Worm (Caenorhabditis elegans): Measurements from ENCODE around the gene Y82E9BL.18.

The Y82E9BL.18 gene

ce11 chrIII:1331894-1332293 is 5.3 kb downstream of the Y82E9BL.18 start, which contains the start of gene Y82E9BL.19 (continued):
- peak; percentile 51 for TF ChIP-seq dmd-6 (GFP tag; IDR thresholded peaks at IDR 0.05)
- TF ChIP-seq mes-2 (tag; optimal IDR thresholded peaks at IDR 0.05; ENCODE audit: poor library complexity, severe bottlenecking) = no peak
- TF ChIP-seq pha-4 (GFP tag; IDR thresholded peaks at IDR 0.05) = no peak
- TF ChIP-seq pha-4 (tag; optimal IDR thresholded peaks at IDR 0.05) = no peak
- no peak for TF ChIP-seq lsy-2 (tag; optimal IDR thresholded peaks at IDR 0.05)
- TF ChIP-seq egl-27 (tag; optimal IDR thresholded peaks at IDR 0.05) = no peak
- no peak for TF ChIP-seq spr-1 (tag; optimal IDR thresholded peaks at IDR 0.05)
- no peak for TF ChIP-seq set-16 (GFP tag; IDR thresholded peaks at IDR 0.05)
- TF ChIP-seq pqm-1 (tag; optimal IDR thresholded peaks at IDR 0.05) = peak; percentile 13
- TF ChIP-seq mxl-2 (GFP tag; conservative IDR thresholded peaks at IDR 0.05) = no peak
- TF ChIP-seq mxl-3 (GFP tag; optimal IDR thresholded peaks at IDR 0.05) = no peak

DNA sequence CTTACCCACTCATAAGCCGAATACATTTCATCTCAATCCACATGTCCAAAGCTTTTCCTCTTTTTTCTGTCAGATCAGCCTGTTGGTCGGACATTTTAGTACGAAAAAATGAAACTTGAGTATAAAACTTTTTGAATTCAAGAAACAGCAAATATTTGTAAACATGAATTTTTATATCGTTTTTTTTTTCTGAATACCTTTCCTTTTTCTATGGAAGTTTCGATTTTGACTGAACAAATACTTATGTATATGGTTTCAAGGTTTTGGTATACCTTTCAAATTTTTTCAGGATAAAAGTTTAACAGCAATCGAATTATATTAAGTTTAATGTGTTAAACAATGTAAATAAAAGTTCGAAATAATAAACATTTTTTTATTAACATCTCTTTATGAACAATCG is 13.7 kb downstream of the Y82E9BL.18 start, which contains the start of gene fbxa-5:
TSS of gene fbxa-5 (minus strand) at position 101 of the 400 bp plus-strand sequence.
- TF ChIP-seq ceh-28 (tag; optimal IDR thresholded peaks at IDR 0.05) = no peak
- no peak for TF ChIP-seq fkh-10 (GFP tag; optimal IDR thresholded peaks at IDR 0.05)
- no peak for TF ChIP-seq gei-8 (GFP tag; optimal IDR thresholded peaks at IDR 0.05)
- no peak for TF ChIP-seq nhr-10 (tag; optimal IDR thresholded peaks at IDR 0.05)
- no peak for TF ChIP-seq lir-3 (tag; optimal IDR thresholded peaks at IDR 0.05)
- no peak for TF ChIP-seq ceh-62 (tag; optimal IDR thresholded peaks at IDR 0.05)
- no peak for TF ChIP-seq mes-2 (tag; optimal IDR thresholded peaks at IDR 0.05; ENCODE audit: poor library complexity, severe bottlenecking)
- TF ChIP-seq pqm-1 (tag; optimal IDR thresholded peaks at IDR 0.05) = no peak
- no peak for TF ChIP-seq duxl-1 (tag; optimal IDR thresholded peaks at IDR 0.05; ENCODE audit: poor library complexity)
- TF ChIP-seq daf-12 (tag; optimal IDR thresholded peaks at IDR 0.05) = no peak
- no peak for TF ChIP-seq rbr-2 (tag; optimal IDR thresholded peaks at IDR 0.05)
- no peak for TF ChIP-seq nhr-25 (tag; optimal IDR thresholded peaks at IDR 0.05; ENCODE audit: borderline replicate concordance, insufficient read depth)
- no peak for TF ChIP-seq nhr-28 (tag; optimal IDR thresholded peaks at IDR 0.05)
- TF ChIP-seq snpc-4 (tag; optimal IDR thresholded peaks at IDR 0.05) = no peak
- no peak for TF ChIP-seq Y75B8A.6 (GFP tag; IDR thresholded peaks at IDR 0.05)
- no peak for TF ChIP-seq nhr-48 (tag; optimal IDR thresholded peaks at IDR 0.05)

ce11 chrIII:1342488-1342887 is 15.9 kb downstream of the Y82E9BL.18 start, which contains the start of gene fbxa-26:
Gene fbxa-26, minus strand, starts transcription at chrIII:1342522.
- TF ChIP-seq nhr-28 (tag; optimal IDR thresholded peaks at IDR 0.05) = peak; percentile 35
- no peak for TF ChIP-seq gei-8 (GFP tag; optimal IDR thresholded peaks at IDR 0.05)
- TF ChIP-seq nhr-77 (tag; optimal IDR thresholded peaks at IDR 0.05) = peak; percentile 23
- TF ChIP-seq unc-39 (tag; optimal IDR thresholded peaks at IDR 0.05) = no peak
- no peak for TF ChIP-seq daf-16 (GFP tag; optimal IDR thresholded peaks at IDR 0.05)
- TF ChIP-seq daf-16 (tag; optimal IDR thresholded peaks at IDR 0.05) = peak; percentile 94
- peak; percentile 44 for TF ChIP-seq dve-1 (tag; optimal IDR thresholded peaks at IDR 0.05; ENCODE audit: insufficient read depth)
- no peak for TF ChIP-seq spr-3 (GFP tag; optimal IDR thresholded peaks at IDR 0.05)
- TF ChIP-seq pqm-1 (tag; optimal IDR thresholded peaks at IDR 0.05) = peak; percentile 55

DNA sequence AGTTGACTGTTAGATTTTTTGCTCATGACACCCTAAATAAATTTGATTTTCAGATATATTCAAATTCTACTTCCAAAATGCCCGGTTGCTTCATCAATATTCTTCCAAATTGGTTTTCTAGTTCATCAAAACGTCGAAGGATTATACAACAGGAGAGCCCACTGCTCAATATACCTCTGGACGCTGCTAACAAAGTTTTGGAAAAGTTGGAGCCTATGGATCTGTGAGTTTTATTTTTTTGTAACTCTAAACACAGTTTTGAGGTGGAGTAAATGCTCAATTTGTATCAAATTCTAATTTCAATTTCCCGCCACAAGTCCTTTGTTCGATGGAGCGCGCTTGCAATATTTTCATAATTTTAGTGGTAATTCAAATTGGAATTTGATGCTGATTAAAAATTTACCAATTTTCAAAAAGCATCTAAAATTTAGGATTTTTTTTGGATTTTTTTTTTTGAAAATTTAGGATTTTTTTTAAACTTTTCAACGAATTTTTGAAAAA is 16.4 kb downstream of the Y82E9BL.18 start, which contains the start of gene fbxa-27:
TSS of gene fbxa-27 (plus strand) at position 51 of the 501 bp plus-strand sequence.
- no peak for TF ChIP-seq zip-2 (tag; optimal IDR thresholded peaks at IDR 0.05)
- TF ChIP-seq unc-62 (GFP tag; optimal IDR thresholded peaks at IDR 0.05 in 1 of 2) = peak in 1 of 2 experiments; percentile 61
- TF ChIP-seq unc-62 (tag; optimal IDR thresholded peaks at IDR 0.05) = no peak

DNA sequence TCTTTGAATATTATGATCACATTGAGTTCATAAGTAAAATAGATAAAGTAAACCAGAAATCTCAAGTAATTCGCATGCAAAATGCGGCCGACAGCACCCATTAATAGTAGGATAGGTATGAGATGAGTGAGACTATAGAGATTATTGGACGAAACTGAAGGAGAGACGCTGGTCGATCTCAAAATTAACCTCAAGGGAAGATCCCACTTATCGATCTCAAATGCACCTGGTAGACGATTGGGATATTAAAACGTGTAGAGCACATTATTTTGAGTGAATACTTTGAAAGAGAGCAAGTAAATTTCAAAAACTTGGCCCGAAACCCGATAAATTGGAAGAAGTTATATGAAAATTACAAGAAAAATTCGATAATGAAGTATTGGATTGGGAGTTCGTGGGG is 19.1 kb downstream of the Y82E9BL.18 start, which contains the start of gene Y82E9BL.6:
TSS of gene Y82E9BL.6 (minus strand) at position 101 of the 400 bp plus-strand sequence.
- no peak for TF ChIP-seq attf-4 (tag; optimal IDR thresholded peaks at IDR 0.05)
- TF ChIP-seq set-16 (GFP tag; IDR thresholded peaks at IDR 0.05) = no peak
- no peak for TF ChIP-seq ctbp-1 (GFP tag; IDR thresholded peaks at IDR 0.05)
- TF ChIP-seq madf-5 (GFP tag; IDR thresholded peaks at IDR 0.05) = no peak
- no peak for TF ChIP-seq nhr-76 (tag; optimal IDR thresholded peaks at IDR 0.05)
- TF ChIP-seq lin-29 (GFP tag; IDR thresholded peaks at IDR 0.05) = no peak

All from whole organism, L4 larva.